Fruit fly (Drosophila melanogaster) whole organism, embryonic: ENCODE measurements around the gene unc-119.

Experiments
- Adf1 ChIP-seq: fragments of 200-800 bp; sonication (Bioruptor generic); IDR thresholded peaks from 2 replicates; pipeline ENCODE4 v1.3.6; 2022; ENCODE audit warnings: missing biosample characterization, missing genetic modification characterization
- Asciz ChIP-seq: fragments of 200-800 bp; sonication (Bioruptor generic); optimal IDR thresholded peaks from 2 replicates; lab custom pipeline; 2017; ENCODE audit warnings: missing biosample characterization, mild to moderate bottlenecking, missing genetic modification characterization, missing genetic modification reagents
- CG10979 ChIP-seq: fragments of 200-800 bp; sonication (Bioruptor generic); optimal IDR thresholded peaks from 2 replicates; lab custom pipeline; 2018; ENCODE audit warnings: missing biosample characterization, mild to moderate bottlenecking, missing genetic modification characterization, moderate library complexity
- CG11247 ChIP-seq: fragments of 200-800 bp; sonication (Bioruptor generic); IDR thresholded peaks from 2 replicates; pipeline ENCODE4 v1.3.6; 2022; ENCODE audit warnings: missing biosample characterization, missing genetic modification characterization
- CG11398 ChIP-seq: fragments of 200-800 bp; sonication (Bioruptor generic); optimal IDR thresholded peaks from 2 replicates; lab custom pipeline; 2016; ENCODE audit warnings: missing biosample characterization, missing genetic modification characterization
- CG11504 ChIP-seq: fragments of 200-800 bp; sonication (Bioruptor generic); optimal IDR thresholded peaks from 3 replicates; lab custom pipeline; 2019; ENCODE audit warnings: missing biosample characterization, mild to moderate bottlenecking, missing genetic modification characterization, moderate library complexity
- CG15011 ChIP-seq: fragments of 200-800 bp; sonication (Bioruptor generic); optimal IDR thresholded peaks from 3 replicates; lab custom pipeline; 2018; ENCODE audit warnings: missing biosample characterization, mild to moderate bottlenecking, missing genetic modification characterization
- CG15073 ChIP-seq: fragments of 200-800 bp; sonication (Bioruptor generic); optimal IDR thresholded peaks from 2 replicates; lab custom pipeline; 2016; ENCODE audit warnings: missing biosample characterization, missing genetic modification characterization
- CG1602 ChIP-seq: fragments of 200-800 bp; sonication (Bioruptor generic); optimal IDR thresholded peaks from 3 replicates; lab custom pipeline; 2016; ENCODE audit warnings: missing biosample characterization, missing genetic modification characterization
- CG1647 ChIP-seq: fragments of 200-800 bp; sonication (Bioruptor generic); optimal IDR thresholded peaks from 3 replicates; lab custom pipeline; 2016; ENCODE audit warnings: missing biosample characterization, missing genetic modification characterization
- CG17359 ChIP-seq: fragments of 200-800 bp; sonication (Bioruptor generic); optimal IDR thresholded peaks from 3 replicates; lab custom pipeline; 2018; ENCODE audit warnings: missing biosample characterization, mild to moderate bottlenecking, missing genetic modification characterization, moderate library complexity
- CG17829 ChIP-seq: fragments of 200-800 bp; optimal IDR thresholded peaks from 2 replicates; lab custom pipeline; 2019; ENCODE audit warnings: missing biosample characterization, mild to moderate bottlenecking, missing genetic modification characterization, moderate library complexity
- CG4328 ChIP-seq: fragments of 200-800 bp; sonication (Bioruptor generic); optimal IDR thresholded peaks from 3 replicates; lab custom pipeline; 2017; ENCODE audit warnings: missing biosample characterization, missing genetic modification reagents, missing genetic modification characterization
- CG5953 ChIP-seq: fragments of 200-800 bp; sonication (Bioruptor generic); IDR thresholded peaks from 2 replicates; pipeline ENCODE4 v1.3.6; 2022; ENCODE audit warnings: missing biosample characterization, missing genetic modification characterization
- CG8388 ChIP-seq: fragments of 200-800 bp; sonication (Bioruptor generic); optimal IDR thresholded peaks from 2 replicates; lab custom pipeline; 2019; ENCODE audit warnings: missing biosample characterization, mild to moderate bottlenecking, missing genetic modification characterization, moderate library complexity
- CG9727 ChIP-seq: fragments of 200-800 bp; sonication (Bioruptor generic); optimal IDR thresholded peaks from 3 replicates; lab custom pipeline; 2017; ENCODE audit warnings: missing biosample characterization, mild to moderate bottlenecking, missing genetic modification characterization
- CG9817 ChIP-seq: fragments of 200-800 bp; sonication (Bioruptor generic); optimal IDR thresholded peaks from 2 replicates; lab custom pipeline; 2018; ENCODE audit warnings: missing biosample characterization, mild to moderate bottlenecking, missing genetic modification characterization, moderate library complexity
- Camta ChIP-seq: fragments of 200-800 bp; sonication (Bioruptor generic); optimal IDR thresholded peaks from 2 replicates; lab custom pipeline; 2016; ENCODE audit warnings: missing biosample characterization, missing genetic modification characterization
- Deaf1 ChIP-seq: fragments of 200-800 bp; optimal IDR thresholded peaks from 3 replicates; lab custom pipeline; 2019; ENCODE audit warnings: missing biosample characterization, mild to moderate bottlenecking, missing genetic modification characterization, moderate library complexity
- Eip74EF ChIP-seq, 2 experiments: fragments of 200-800 bp in 1 of 2; fragments of >200 bp in 1 of 2; sonication (Bioruptor generic) in 1 of 2; optimal IDR thresholded peaks; 2 replicates each; lab custom pipeline; 2017 to 2019; ENCODE audit warnings: missing biosample characterization in 2 of 2, missing genetic modification characterization in 2 of 2, mild to moderate bottlenecking in 1 of 2, moderate library complexity in 1 of 2
- Elba2 ChIP-seq: fragments of 200-800 bp; sonication (Bioruptor generic); optimal IDR thresholded peaks from 3 replicates; lab custom pipeline; 2016; ENCODE audit warnings: missing biosample characterization, missing genetic modification characterization
- HHEX ChIP-seq: fragments of 200-800 bp; sonication (Bioruptor generic); optimal IDR thresholded peaks from 3 replicates; lab custom pipeline; 2017; ENCODE audit warnings: missing biosample characterization, mild to moderate bottlenecking, missing genetic modification characterization, missing genetic modification reagents
- Hey ChIP-seq: fragments of 200-800 bp; sonication (Bioruptor generic); optimal IDR thresholded peaks from 3 replicates; lab custom pipeline; 2018; ENCODE audit warnings: missing biosample characterization, mild to moderate bottlenecking, missing genetic modification characterization
- Kr ChIP-seq: fragments of 200-800 bp; sonication (Bioruptor generic); optimal IDR thresholded peaks from 2 replicates; lab custom pipeline; 2017; ENCODE audit warnings: missing biosample characterization, mild to moderate bottlenecking, missing genetic modification characterization
- Lhr ChIP-seq: fragments of 200-800 bp; sonication (Bioruptor generic); optimal IDR thresholded peaks from 3 replicates; lab custom pipeline; 2017; ENCODE audit warnings: mild to moderate bottlenecking, missing biosample characterization, missing genetic modification reagents, missing genetic modification characterization
- MESR4 ChIP-seq: fragments of 200-800 bp; sonication (Bioruptor generic); optimal IDR thresholded peaks from 2 replicates; lab custom pipeline; 2018; ENCODE audit warnings: missing biosample characterization, mild to moderate bottlenecking, missing genetic modification characterization, moderate library complexity
- Max ChIP-seq: fragments of 200-800 bp; sonication (Bioruptor generic); optimal IDR thresholded peaks from 2 replicates; lab custom pipeline; 2016; ENCODE audit warnings: missing biosample characterization, mild to moderate bottlenecking, missing genetic modification characterization
- Ptx1 ChIP-seq: fragments of 200-800 bp; sonication (Bioruptor generic); IDR thresholded peaks from 2 replicates; pipeline ENCODE4 v1.3.6; 2022; ENCODE audit warnings: missing biosample characterization, missing genetic modification characterization
- Rx ChIP-seq: fragments of 200-800 bp; sonication (Bioruptor generic); IDR thresholded peaks from 2 replicates; pipeline ENCODE4 v1.3.6; 2022; ENCODE audit warnings: missing biosample characterization, missing genetic modification characterization
- bbx ChIP-seq: fragments of 200-800 bp; sonication (Bioruptor generic); IDR thresholded peaks from 2 replicates; pipeline ENCODE4 v1.3.6; 2022; ENCODE audit warnings: missing biosample characterization, missing genetic modification characterization; ENCODE audit not compliant: partially characterized antibody
- bcd ChIP-seq: fragments of 200-800 bp; sonication (Bioruptor generic); optimal IDR thresholded peaks from 2 replicates; lab custom pipeline; 2017; ENCODE audit warnings: missing biosample characterization, mild to moderate bottlenecking, missing genetic modification characterization
- chinmo ChIP-seq: fragments of 200-800 bp; sonication (Bioruptor generic); IDR thresholded peaks from 4 replicates; pipeline ENCODE4 v1.3.6; 2022; ENCODE audit warnings: missing biosample characterization, missing genetic modification characterization; ENCODE audit not compliant: partially characterized antibody
- dm ChIP-seq: fragments of 200-800 bp; sonication (Bioruptor generic); optimal IDR thresholded peaks from 3 replicates; lab custom pipeline; 2016; ENCODE audit warnings: missing biosample characterization, missing genetic modification characterization
- esg ChIP-seq: fragments of 200-800 bp; sonication (Bioruptor generic); conservative IDR thresholded peaks from 2 replicates; pipeline ENCODE4 v1.3.6; 2022; ENCODE audit warnings: missing biosample characterization, missing genetic modification characterization
- eyg ChIP-seq: fragments of 200-800 bp; sonication (Bioruptor generic); optimal IDR thresholded peaks from 3 replicates; lab custom pipeline; 2016; ENCODE audit warnings: missing biosample characterization, missing genetic modification characterization
- fd64A ChIP-seq: fragments of 200-800 bp; sonication (Bioruptor generic); optimal IDR thresholded peaks from 3 replicates; lab custom pipeline; 2018; ENCODE audit warnings: missing biosample characterization, mild to moderate bottlenecking, missing genetic modification characterization
- gsb ChIP-seq: fragments of 200-800 bp; sonication (Bioruptor generic); IDR thresholded peaks from 2 replicates; pipeline ENCODE4 v1.3.6; 2022; ENCODE audit warnings: missing biosample characterization, missing genetic modification characterization
- ham ChIP-seq: fragments of 200-800 bp; sonication (Bioruptor generic); IDR thresholded peaks from 2 replicates; pipeline ENCODE4 v1.3.6; 2022; ENCODE audit warnings: missing biosample characterization, missing genetic modification characterization
- jumu ChIP-seq: fragments of 200-800 bp; sonication (Bioruptor generic); optimal IDR thresholded peaks from 3 replicates; lab custom pipeline; 2016; ENCODE audit warnings: missing biosample characterization, missing genetic modification characterization
- kay ChIP-seq: fragments of 200-800 bp; sonication (Bioruptor generic); optimal IDR thresholded peaks from 2 replicates; lab custom pipeline; 2016; ENCODE audit warnings: missing biosample characterization, missing genetic modification characterization
- lov ChIP-seq, 2 experiments: fragments of 200-800 bp in 1 of 2; fragments of >200 bp in 1 of 2; sonication (Bioruptor generic) in 1 of 2; IDR thresholded peaks in 1 of 2; optimal IDR thresholded peaks in 1 of 2; 2 replicates in 1 of 2; 3 replicates in 1 of 2; pipeline versions ENCODE4 v1.3.6 to Lab custom; 2017 to 2022; ENCODE audit warnings: missing biosample characterization in 1 of 2, missing genetic modification characterization in 1 of 2
- oc ChIP-seq: fragments of 200-800 bp; sonication (Bioruptor generic); optimal IDR thresholded peaks from 2 replicates; lab custom pipeline; 2018; ENCODE audit warnings: missing biosample characterization, mild to moderate bottlenecking, missing genetic modification characterization, moderate library complexity
- onecut ChIP-seq: fragments of 200-800 bp; sonication (Bioruptor generic); IDR thresholded peaks from 2 replicates; pipeline ENCODE4 v1.3.6; 2022; ENCODE audit warnings: missing biosample characterization, missing genetic modification characterization
- pb ChIP-seq: fragments of 200-800 bp; sonication (Bioruptor generic); optimal IDR thresholded peaks from 3 replicates; lab custom pipeline; 2016; ENCODE audit warnings: missing biosample characterization, missing genetic modification characterization
- pita ChIP-seq: fragments of 200-800 bp; sonication (Bioruptor generic); optimal IDR thresholded peaks from 2 replicates; lab custom pipeline; 2017; ENCODE audit warnings: missing biosample characterization, mild to moderate bottlenecking, missing genetic modification characterization
- prd ChIP-seq, 3 experiments: fragments of >200 bp in 2 of 3; fragments of 200-800 bp in 1 of 3; sonication (Bioruptor generic) in 1 of 3; optimal IDR thresholded peaks in 2 of 3; IDR thresholded peaks in 1 of 3; 2 replicates in 2 of 3; 3 replicates in 1 of 3; pipeline versions ENCODE4 v1.3.6 to Lab custom; 2017 to 2022; ENCODE audit warnings: missing biosample characterization in 1 of 3, missing genetic modification characterization in 1 of 3
- run ChIP-seq: fragments of 200-800 bp; sonication (Bioruptor generic); optimal IDR thresholded peaks from 3 replicates; lab custom pipeline; 2018; ENCODE audit warnings: missing biosample characterization, mild to moderate bottlenecking, missing genetic modification characterization
- zfh2 ChIP-seq: fragments of 200-800 bp; sonication (Bioruptor generic); optimal IDR thresholded peaks from 2 replicates; lab custom pipeline; 2016; ENCODE audit warnings: missing biosample characterization, missing genetic modification characterization

Gene unc-119

DNA sequence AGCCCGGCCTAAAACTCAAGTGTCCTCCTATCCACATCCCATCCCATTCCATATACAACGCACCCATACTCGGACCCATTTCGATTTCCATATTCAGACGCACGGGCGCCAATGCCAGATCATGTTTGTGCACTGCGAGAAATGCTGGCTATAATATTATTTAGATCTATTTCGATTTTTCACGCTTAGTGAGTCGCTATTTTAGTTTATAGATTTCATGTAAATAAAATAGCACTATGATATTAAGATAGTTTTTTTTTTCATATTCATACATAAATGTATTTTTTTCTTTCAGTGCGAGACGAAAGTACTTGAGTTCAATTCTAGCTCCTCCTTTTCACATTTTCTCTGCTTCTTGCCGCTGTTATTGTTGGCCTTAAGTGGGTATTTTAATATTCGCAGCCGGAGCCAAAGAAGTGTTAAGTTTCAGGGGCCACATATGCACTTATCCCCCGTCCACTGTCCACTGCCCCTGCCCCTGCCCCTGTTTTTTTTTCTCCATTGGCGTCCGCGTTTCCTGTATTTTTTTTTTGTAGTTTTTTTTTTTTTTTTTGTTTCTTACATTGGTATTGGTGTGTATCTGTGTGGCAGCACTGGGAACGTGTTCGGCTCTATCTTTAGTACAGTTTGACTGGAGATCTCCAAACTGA is 877 bp upstream of the unc-119 start (continued):
- TF ChIP-seq ham (GFP tag; lab: Robert Waterston, UW) (no peak), zfh2 (GFP tag; lab: Kevin White, UChicago) (no peak), CG4328 (GFP tag; lab: Kevin White, UChicago) (peak; percentile 48), pb (no peak), CG1647 (GFP tag; lab: Kevin White, UChicago) (peak; percentile 19), CG17829 (tag; lab: Kevin White, UChicago) (peak; percentile 86), CG17359 (tag; lab: Kevin White, UChicago) (peak; percentile 76), jumu (GFP tag; lab: Kevin White, UChicago) (peak; percentile 4), gsb (no peak), HHEX (peak; percentile 64), Lhr (peak; percentile 75), bcd (GFP tag; lab: Kevin White, UChicago) (peak; percentile 67), CG5953 (GFP tag; lab: Robert Waterston, UW) (peak; percentile 41), CG8388 (peak; percentile 86), Hey (tag; lab: Kevin White, UChicago) (no peak), Max (GFP tag; lab: Kevin White, UChicago) (peak; percentile 78), CG11398 (GFP tag; lab: Kevin White, UChicago) (peak; percentile 18), CG15073 (peak; percentile 20), kay (peak; percentile 55), lov (optimal IDR thresholded peaks at IDR 0.05; lab: Kevin White, UChicago) (no peak), lov (GFP tag; IDR thresholded peaks at IDR 0.05; lab: Robert Waterston, UW) (peak; percentile 73; the same call in 2 of the 3 replicates), Camta (GFP tag; lab: Kevin White, UChicago) (peak; percentile 45), esg (peak; percentile 59), bbx (GFP tag; lab: Robert Waterston, UW) (no peak), CG11247 (GFP tag; lab: Robert Waterston, UW) (no peak), CG9727 (peak; percentile 94), CG15011 (GFP tag; lab: Kevin White, UChicago) (peak; percentile 50), oc (tag; lab: Kevin White, UChicago) (peak; percentile 65), chinmo (GFP tag; lab: Robert Waterston, UW) (no peak), pita (GFP tag; lab: Kevin White, UChicago) (no peak), fd64A (peak; percentile 49), eyg (GFP tag; lab: Kevin White, UChicago) (no peak), Ptx1 (GFP tag; lab: Robert Waterston, UW) (peak; percentile 62), CG11504 (tag; lab: Kevin White, UChicago) (peak; percentile 75), Eip74EF (GFP tag; optimal IDR thresholded peaks at IDR 0.05; lab: Kevin White, UChicago) (peak in 1 of 2 experiments; percentile 68), run (tag; lab: Kevin White, UChicago) (peak; percentile 38), CG9817 (tag; lab: Kevin White, UChicago) (peak; percentile 57), CG10979 (tag; lab: Kevin White, UChicago) (peak; percentile 93), Deaf1 (tag; lab: Kevin White, UChicago) (peak; percentile 11), dm (GFP tag; lab: Kevin White, UChicago) (peak; percentile 30), Kr (GFP tag; lab: Kevin White, UChicago) (peak; percentile 25), onecut (GFP tag; lab: Robert Waterston, UW) (peak; percentile 51), MESR4 (GFP tag; lab: Kevin White, UChicago) (no peak), prd (optimal IDR thresholded peaks at IDR 0.05; lab: Kevin White, UChicago) (no peak), prd (GFP tag; IDR thresholded peaks at IDR 0.05; lab: Robert Waterston, UW) (peak; percentile 86), Asciz (GFP tag; lab: Kevin White, UChicago) (peak; percentile 69), Adf1 (GFP tag; lab: Robert Waterston, UW) (no peak), Rx (peak; percentile 48; the same call in 1 of the 2 replicates), CG1602 (GFP tag; lab: Kevin White, UChicago) (peak; percentile 80), Elba2 (peak; percentile 60)
